Fruit fly (Drosophila melanogaster) whole organism, adult: ENCODE data around the gene obe.

Experiments used
- CG11617 ChIP-seq: fragments of 200-800 bp; sonication (Bioruptor generic); optimal IDR thresholded peaks from 2 replicates; lab custom pipeline; 2017; ENCODE audit warnings: mild to moderate bottlenecking, missing biosample characterization, missing genetic modification reagents, missing genetic modification characterization
- CG14711 ChIP-seq: fragments of 200-800 bp; sonication (Bioruptor generic); optimal IDR thresholded peaks from 2 replicates; lab custom pipeline; 2018; ENCODE audit warnings: missing biosample characterization, mild to moderate bottlenecking, missing genetic modification characterization, moderate library complexity
- CG7045 ChIP-seq: fragments of 200-800 bp; sonication (Bioruptor generic); optimal IDR thresholded peaks from 2 replicates; lab custom pipeline; 2017; ENCODE audit warnings: missing biosample characterization, mild to moderate bottlenecking, missing genetic modification characterization
- Clk ChIP-seq: fragments of 200-800 bp; sonication (Bioruptor generic); optimal IDR thresholded peaks from 2 replicates; lab custom pipeline; 2017; ENCODE audit warnings: missing biosample characterization, missing genetic modification characterization
- bab1 ChIP-seq: fragments of 200-800 bp; sonication (Bioruptor generic); optimal IDR thresholded peaks from 3 replicates; lab custom pipeline; 2019; ENCODE audit warnings: missing biosample characterization, mild to moderate bottlenecking, missing genetic modification characterization, moderate library complexity
- cic ChIP-seq: fragments of 200-800 bp; sonication (Bioruptor generic); optimal IDR thresholded peaks from 2 replicates; lab custom pipeline; 2017; ENCODE audit warnings: missing biosample characterization, mild to moderate bottlenecking, missing genetic modification characterization, moderate library complexity
- kay ChIP-seq: fragments of 200-800 bp; sonication (Bioruptor generic); peaks from one replicate; lab custom pipeline; 2016; ENCODE audit warnings: missing biosample characterization, missing genetic modification characterization, borderline replicate concordance
- pad ChIP-seq: fragments of 200-800 bp; sonication (Bioruptor generic); optimal IDR thresholded peaks from 3 replicates; lab custom pipeline; 2017; ENCODE audit warnings: missing biosample characterization, missing genetic modification characterization, mild to moderate bottlenecking, moderate library complexity, missing genetic modification reagents
- toe ChIP-seq: fragments of 200-800 bp; sonication (Bioruptor generic); optimal IDR thresholded peaks from 2 replicates; lab custom pipeline; 2016; ENCODE audit warnings: missing biosample characterization, missing genetic modification characterization

DNA sequence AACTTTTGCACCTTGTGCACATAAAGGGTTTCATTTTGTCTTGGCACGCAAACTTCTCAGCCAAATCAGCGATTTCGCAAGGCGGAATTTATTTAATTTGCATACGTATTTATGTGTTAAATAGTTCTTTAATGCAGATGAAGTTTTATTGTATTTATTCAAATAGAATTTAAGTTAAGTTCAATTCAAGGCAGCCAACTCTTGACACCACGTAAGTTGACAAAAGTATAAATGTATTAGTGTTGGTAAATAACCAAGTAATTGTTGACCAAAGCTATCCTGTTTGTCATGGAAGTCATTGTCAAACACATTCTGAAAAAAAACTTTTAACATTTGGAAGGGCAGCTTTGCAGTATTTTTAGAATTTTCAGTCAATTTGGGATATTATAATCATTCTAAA lies 8.5 kb downstream of the obe start, which contains the start of gene maca:
- TF ChIP-seq CG7045 (GFP tag; lab: Kevin White, UChicago) (no peak), CG11617 (GFP tag; lab: Kevin White, UChicago) (no peak), kay (no peak), toe (GFP tag; lab: Kevin White, UChicago) (no peak), Clk (GFP tag; lab: Kevin White, UChicago) (no peak), bab1 (no peak), CG14711 (tag; lab: Kevin White, UChicago) (no peak), cic (no peak), pad (GFP tag; lab: Kevin White, UChicago) (no peak)
